Fruit fly (Drosophila melanogaster): ENCODE results near the gene CRMP.

The CRMP gene

DNA sequence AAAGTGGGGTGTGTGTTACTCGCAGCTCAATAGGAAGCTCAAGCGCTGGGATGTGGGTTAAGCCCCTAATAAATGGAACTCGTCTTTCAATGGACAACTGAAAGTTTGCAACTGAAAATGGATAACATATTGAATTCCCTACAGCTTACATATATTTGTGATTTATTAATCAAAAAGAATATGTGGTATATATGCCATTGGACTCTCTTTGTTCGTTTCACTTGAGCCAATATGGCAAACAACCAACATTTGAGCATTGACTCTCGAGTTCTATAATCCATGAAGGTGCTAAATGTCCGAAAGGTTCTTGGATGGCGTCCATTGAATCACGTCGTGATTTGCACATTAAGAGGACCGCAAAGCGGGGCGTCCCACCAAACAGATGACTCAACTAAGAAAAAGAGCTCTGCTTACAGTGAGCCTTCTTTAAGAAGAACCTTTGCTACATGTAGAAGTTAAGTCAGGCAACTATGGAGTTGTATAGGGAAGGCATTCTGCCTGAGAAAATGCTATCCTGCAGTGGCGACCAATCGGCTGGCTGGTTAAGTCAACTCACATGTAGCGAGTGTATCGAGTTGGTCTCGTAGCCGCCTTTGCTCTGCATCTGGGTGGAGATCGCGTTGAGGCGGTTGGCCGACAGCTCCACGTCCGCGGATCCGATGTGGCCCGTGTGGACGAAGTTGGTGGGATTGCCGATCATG is 47.2 kb downstream of the CRMP start (continued):
- TF ChIP-seq abd-A (tag; optimal IDR thresholded peaks at IDR 0.05) (no peak), Tbp (GFP tag; optimal IDR thresholded peaks at IDR 0.05) (no peak), ara (GFP tag; IDR thresholded peaks at IDR 0.05) (0 out of 2 replicates have a peak, but pooled peaks have one; percentile 34), CG4707 (GFP tag; optimal IDR thresholded peaks at IDR 0.05) (no peak), salm (tag; optimal IDR thresholded peaks at IDR 0.05) (no peak), Drgx (GFP tag; IDR thresholded peaks at IDR 0.05) (peak; percentile 67), ind (GFP tag; optimal IDR thresholded peaks at IDR 0.05) (no peak), sens (GFP tag) (peak; percentile 68), CG43689 (GFP tag; IDR thresholded peaks at IDR 0.05) (no peak), Sox102F (GFP tag; optimal IDR thresholded peaks at IDR 0.05) (no peak), Ptx1 (GFP tag; IDR thresholded peaks at IDR 0.05) (no peak), CG18262 (tag; optimal IDR thresholded peaks at IDR 0.05) (no peak)

DNA sequence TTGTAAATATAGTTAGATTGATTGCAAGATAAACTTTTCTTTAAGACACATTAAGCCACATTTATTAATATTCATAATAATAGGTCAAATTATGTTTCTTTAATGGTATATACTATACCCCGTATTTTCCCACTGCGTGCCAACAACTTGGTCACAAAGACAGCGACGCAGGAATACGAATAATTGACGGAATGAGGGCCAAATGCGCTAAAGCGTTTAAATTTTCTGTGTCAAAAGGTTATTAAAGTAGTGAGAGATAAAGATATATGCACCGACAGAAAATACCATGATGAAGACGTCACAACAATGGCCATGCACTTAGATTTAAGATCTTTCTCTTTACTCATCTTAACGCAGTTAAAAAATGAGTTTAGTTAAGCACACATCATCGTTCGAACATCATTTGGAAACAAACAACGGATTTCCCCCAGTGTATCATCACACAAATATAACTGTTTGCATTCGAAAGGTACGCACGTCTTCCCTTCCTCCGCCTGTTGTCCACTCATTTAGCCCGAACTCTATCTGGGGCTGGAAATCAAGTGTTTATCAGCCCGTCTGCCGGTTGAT is 49.6 kb downstream of the CRMP start:
- TF ChIP-seq nmo (GFP tag; optimal IDR thresholded peaks at IDR 0.05) (peak; percentile 76), CkIIα-i1 (GFP tag; IDR thresholded peaks at IDR 0.05) (no peak), CG10462 (GFP tag; optimal IDR thresholded peaks at IDR 0.05) (peak; percentile 20), pros (GFP tag; optimal IDR thresholded peaks at IDR 0.05) (no peak), Nf-YC (tag; optimal IDR thresholded peaks at IDR 0.05) (peak; percentile 31), nerfin-2 (GFP tag; IDR thresholded peaks at IDR 0.05; ENCODE audit: partially characterized antibody) (no peak), CG12155 (GFP tag; optimal IDR thresholded peaks at IDR 0.05) (no peak), CG2889 (GFP tag; IDR thresholded peaks at IDR 0.05) (no peak), CG31224 (GFP tag; IDR thresholded peaks at IDR 0.05) (no peak), gfzf (GFP tag; optimal IDR thresholded peaks at IDR 0.05) (no peak), CG11560 (tag; IDR thresholded peaks at IDR 0.05) (no peak), TFAM (GFP tag; optimal IDR thresholded peaks at IDR 0.05) (no peak), CG10959 (GFP tag; IDR thresholded peaks at IDR 0.05) (no peak), CG12769 (tag; optimal IDR thresholded peaks at IDR 0.05) (peak; percentile 71), Side (GFP tag; optimal IDR thresholded peaks at IDR 0.05) (peak; percentile 71), CG4282 (GFP tag; optimal IDR thresholded peaks at IDR 0.05) (no peak), salm (tag; optimal IDR thresholded peaks at IDR 0.05) (peak; percentile 16), lab (GFP tag; optimal IDR thresholded peaks at IDR 0.05) (peak; percentile 44), Bteb2 (GFP tag; optimal IDR thresholded peaks at IDR 0.05) (no peak), CG10366 (GFP tag; IDR thresholded peaks at IDR 0.05) (no peak; the same call in 1 of the 2 replicates), MTF-1 (GFP tag; optimal IDR thresholded peaks at IDR 0.05; ENCODE audit: borderline replicate concordance) (peak; percentile 25), Med (GFP tag) (peak; percentile 94), CG5953 (GFP tag; IDR thresholded peaks at IDR 0.05) (peak; percentile 59; the same call in 1 of the 2 replicates), bowl (GFP tag; IDR thresholded peaks at IDR 0.05) (0 out of 2 replicates have a peak, but pooled peaks have one; percentile 14), Dad (GFP tag; optimal IDR thresholded peaks at IDR 0.05) (peak; percentile 23), HLH4C (GFP tag; IDR thresholded peaks at IDR 0.05; ENCODE audit: partially characterized antibody) (no peak), az2 (GFP tag; optimal IDR thresholded peaks at IDR 0.05) (peak; percentile 52), CG10431 (GFP tag; optimal IDR thresholded peaks at IDR 0.05) (no peak), Usf (GFP tag; optimal IDR thresholded peaks at IDR 0.05) (peak; percentile 6), pum (GFP tag; optimal IDR thresholded peaks at IDR 0.05) (peak; percentile 65), NfI (GFP tag; optimal IDR thresholded peaks at IDR 0.05) (peak; percentile 56), CG15601 (tag; optimal IDR thresholded peaks at IDR 0.05) (peak; percentile 17), CG17385 (GFP tag; optimal IDR thresholded peaks at IDR 0.05) (peak; percentile 57), tap (tag; optimal IDR thresholded peaks at IDR 0.05) (peak; percentile 47), HHEX (GFP tag; optimal IDR thresholded peaks at IDR 0.05) (peak; percentile 69), CG15073 (GFP tag; optimal IDR thresholded peaks at IDR 0.05) (peak; percentile 8), Dek (tag; optimal IDR thresholded peaks at IDR 0.05) (peak; percentile 40)
